Worm (Caenorhabditis elegans): ENCODE results near the gene aff-1.

Gene aff-1

DNA sequence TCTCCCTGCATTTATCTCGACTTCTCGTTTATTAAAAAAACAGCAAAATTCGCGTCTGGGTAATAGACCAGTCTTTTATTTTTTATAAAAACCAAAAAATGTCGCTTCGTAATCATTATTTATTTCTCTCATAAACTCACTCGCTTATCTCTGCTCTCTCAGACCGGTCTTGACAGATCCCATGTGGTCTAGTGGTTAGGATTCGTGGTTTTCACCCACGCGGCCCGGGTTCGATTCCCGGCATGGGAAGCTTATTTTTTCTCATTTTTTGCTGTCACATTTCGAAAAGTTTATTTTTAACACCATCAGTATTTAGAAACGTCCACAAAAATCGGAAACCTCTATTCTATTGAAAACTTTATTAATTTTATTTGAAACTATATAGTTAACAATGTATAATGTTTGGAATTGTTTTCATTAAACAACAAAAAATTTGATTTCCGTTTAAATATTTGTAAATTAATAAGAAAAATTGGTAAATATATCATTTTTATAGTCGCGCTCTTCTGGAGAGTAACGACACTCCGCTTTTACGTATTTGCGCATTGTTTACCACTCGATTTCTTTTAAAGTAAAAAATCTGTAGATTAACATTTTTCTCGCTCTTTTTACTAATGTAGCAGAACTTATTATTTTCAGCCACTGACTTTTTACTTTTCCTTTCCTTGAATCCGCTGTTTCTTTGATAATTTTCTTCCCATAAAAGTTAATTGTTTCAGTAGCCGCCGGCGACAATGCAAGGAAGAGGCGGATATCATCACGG, 34.6 kb upstream of the aff-1 start, which contains the start of gene hrpl-1:
Gene hrpl-1, plus strand, starts transcription at position 713 of the 763 bp plus-strand sequence.
- TF ChIP-seq xbp-1 (tag; optimal IDR thresholded peaks at IDR 0.05), result peak; percentile 28
- no peak for TF ChIP-seq alr-1 (tag; optimal IDR thresholded peaks at IDR 0.05; ENCODE audit: borderline replicate concordance)
- TF ChIP-seq snpc-4 (tag; optimal IDR thresholded peaks at IDR 0.05), result no peak
- TF ChIP-seq swsn-7 (tag; optimal IDR thresholded peaks at IDR 0.05), result peak; percentile 31
- peak in 1 of 2 experiments; percentile 39 for TF ChIP-seq efl-1 (optimal IDR thresholded peaks at IDR 0.05)
- peak; percentile 56 to 67 for TF ChIP-seq efl-1 (GFP tag; optimal IDR thresholded peaks at IDR 0.05 in 1 of 2)
- TF ChIP-seq nhr-90 (tag; optimal IDR thresholded peaks at IDR 0.05; ENCODE audit: poor library complexity), result peak; percentile 54
- peak in 1 of 2 experiments; percentile 26 for TF ChIP-seq mdl-1 (tag; optimal IDR thresholded peaks at IDR 0.05)
- TF ChIP-seq irx-1 (tag; optimal IDR thresholded peaks at IDR 0.05), result peak; percentile 27
- TF ChIP-seq rnt-1 (tag; optimal IDR thresholded peaks at IDR 0.05), result peak; percentile 47
- no peak for TF ChIP-seq mef-2 (tag; optimal IDR thresholded peaks at IDR 0.05)
- peak; percentile 26 for TF ChIP-seq nhr-85 (tag)
- TF ChIP-seq Y116A8C.19 (tag; optimal IDR thresholded peaks at IDR 0.05; ENCODE audit: borderline replicate concordance), result no peak
- peak; percentile 34 for TF ChIP-seq nhr-20 (tag; optimal IDR thresholded peaks at IDR 0.05)
- TF ChIP-seq lsy-2 (tag; optimal IDR thresholded peaks at IDR 0.05), result peak in 1 of 2 experiments; percentile 47
- TF ChIP-seq fkh-4 (tag; optimal IDR thresholded peaks at IDR 0.05; ENCODE audit: borderline replicate concordance), result no peak
- peak; percentile 58 for TF ChIP-seq nhr-71 (tag; optimal IDR thresholded peaks at IDR 0.05)
- peak; percentile 30; the same call in 1 of the 2 replicates for TF ChIP-seq nhr-19 (GFP tag; conservative IDR thresholded peaks at IDR 0.05)
- TF ChIP-seq sox-4 (tag; optimal IDR thresholded peaks at IDR 0.05), result peak; percentile 35
- peak in 2 of 3 experiments; percentile 30 to 54 for TF ChIP-seq dpl-1 (GFP tag; optimal IDR thresholded peaks at IDR 0.05)
- peak; percentile 48 for TF ChIP-seq dsc-1 (tag; optimal IDR thresholded peaks at IDR 0.05)
- peak; percentile 48 for TF ChIP-seq nhr-47 (tag; optimal IDR thresholded peaks at IDR 0.05)
- peak in 1 of 2 experiments; percentile 74 for TF ChIP-seq lin-35 (GFP tag; optimal IDR thresholded peaks at IDR 0.05)
- TF ChIP-seq snu-23 (GFP tag; optimal IDR thresholded peaks at IDR 0.05), result peak; percentile 52
- TF ChIP-seq blmp-1 (tag; optimal IDR thresholded peaks at IDR 0.05), result peak; percentile 42

DNA sequence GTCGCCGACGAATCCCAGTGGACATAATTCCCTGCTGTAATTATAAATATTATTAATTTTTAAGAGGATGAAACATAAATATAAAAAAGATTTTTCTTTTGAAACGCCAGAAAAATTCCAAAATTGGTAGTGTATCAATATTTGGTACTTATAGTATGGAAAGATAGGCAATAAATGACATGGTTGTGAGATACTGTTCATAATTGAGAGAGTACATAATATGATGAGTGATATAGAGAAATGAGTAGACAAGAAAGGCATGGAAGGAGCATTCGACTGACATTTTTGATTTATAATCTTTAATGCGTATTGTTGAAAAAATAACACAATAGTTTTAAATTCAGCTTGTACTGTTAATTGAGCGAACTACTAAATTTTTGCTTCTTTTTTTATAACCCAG, 34.0 kb upstream of the aff-1 start, which contains the start of gene C44B7.11:
Gene C44B7.11, minus strand, starts transcription at position 34 of the 400 bp plus-strand sequence.
- TF ChIP-seq blmp-1 (tag; optimal IDR thresholded peaks at IDR 0.05), result peak; percentile 19
- peak; percentile 5 for TF ChIP-seq mep-1 (tag; optimal IDR thresholded peaks at IDR 0.05)
- TF ChIP-seq pqm-1 (tag; optimal IDR thresholded peaks at IDR 0.05), result no peak
- no peak for TF ChIP-seq ceh-8 (GFP tag; optimal IDR thresholded peaks at IDR 0.05)
- no peak for TF ChIP-seq efl-1 (optimal IDR thresholded peaks at IDR 0.05)
- peak in 1 of 2 experiments; percentile 11 for TF ChIP-seq efl-1 (GFP tag; optimal IDR thresholded peaks at IDR 0.05 in 1 of 2)
- no peak for TF ChIP-seq lin-15B (tag; optimal IDR thresholded peaks at IDR 0.05)
- no peak for TF ChIP-seq aly-2 (tag; optimal IDR thresholded peaks at IDR 0.05)

- TF ChIP-seq blmp-1 (tag; optimal IDR thresholded peaks at IDR 0.05) (peak; percentile 43), nhr-47 (tag; optimal IDR thresholded peaks at IDR 0.05) (no peak), fkh-8 (tag; optimal IDR thresholded peaks at IDR 0.05) (no peak), lsy-2 (tag; optimal IDR thresholded peaks at IDR 0.05) (peak in 1 of 2 experiments; percentile 37), efl-1 (optimal IDR thresholded peaks at IDR 0.05) (peak in 1 of 2 experiments; percentile 20), efl-1 (GFP tag; optimal IDR thresholded peaks at IDR 0.05 in 1 of 2) (peak in 1 of 2 experiments; percentile 81)
Observed at ce11 chrII:6893589-6894245, 30.2 kb upstream of the aff-1 start, which contains the start of gene adal-1. Gene adal-1, minus strand, starts transcription at chrII:6893639.

- peak; percentile 55 for TF ChIP-seq sup-37 (GFP tag; optimal IDR thresholded peaks at IDR 0.05)
- TF ChIP-seq lsy-2 (tag; optimal IDR thresholded peaks at IDR 0.05), result peak; percentile 51 to 71
- TF ChIP-seq swsn-7 (tag; optimal IDR thresholded peaks at IDR 0.05), result peak; percentile 42
- peak; percentile 84 for TF ChIP-seq tbx-2 (tag; optimal IDR thresholded peaks at IDR 0.05)
- TF ChIP-seq nhr-90 (tag; optimal IDR thresholded peaks at IDR 0.05; ENCODE audit: poor library complexity), result peak; percentile 63
- TF ChIP-seq ceh-90 (tag; optimal IDR thresholded peaks at IDR 0.05), result no peak
- TF ChIP-seq nhr-76 (tag; optimal IDR thresholded peaks at IDR 0.05), result no peak
- TF ChIP-seq C16A3.4 (tag; optimal IDR thresholded peaks at IDR 0.05), result peak; percentile 62
- TF ChIP-seq unc-62 (GFP tag; optimal IDR thresholded peaks at IDR 0.05), result no peak
- TF ChIP-seq vab-15 (tag; optimal IDR thresholded peaks at IDR 0.05), result no peak
- no peak for TF ChIP-seq dsc-1 (tag; optimal IDR thresholded peaks at IDR 0.05)
- TF ChIP-seq nhr-20 (tag; optimal IDR thresholded peaks at IDR 0.05), result peak; percentile 99
- peak; percentile 32 for TF ChIP-seq xbp-1 (tag; optimal IDR thresholded peaks at IDR 0.05)
- no peak for TF ChIP-seq ceh-8 (GFP tag; optimal IDR thresholded peaks at IDR 0.05)
- TF ChIP-seq nhr-71 (tag; optimal IDR thresholded peaks at IDR 0.05), result peak; percentile 96
- no peak for TF ChIP-seq pqm-1 (tag; optimal IDR thresholded peaks at IDR 0.05)
- peak; percentile 47 for TF ChIP-seq lin-13 (GFP tag; optimal IDR thresholded peaks at IDR 0.05)
- peak; percentile 47 for TF ChIP-seq pax-3 (tag; optimal IDR thresholded peaks at IDR 0.05)
- TF ChIP-seq jun-1 (tag; optimal IDR thresholded peaks at IDR 0.05), result no peak
- peak; percentile 99 for TF ChIP-seq nhr-19 (GFP tag; conservative IDR thresholded peaks at IDR 0.05)
- peak; percentile 50 to 82 for TF ChIP-seq lin-35 (GFP tag; optimal IDR thresholded peaks at IDR 0.05)
Observed at ce11 chrII:6891838-6892237, 28.3 kb upstream of the aff-1 start.

Measured in whole organism, L1 larva.